Fruit fly (Drosophila melanogaster) whole organism, embryonic: ENCODE data around the gene CG15927.

Experiments
- Blimp-1 ChIP-seq: fragments of 200-800 bp; sonication (Bioruptor generic); optimal IDR thresholded peaks from 3 replicates; lab custom pipeline; 2018; ENCODE audit warnings: missing biosample characterization, missing genetic modification characterization, mild to moderate bottlenecking, moderate library complexity, missing genetic modification reagents
- CG10274 ChIP-seq: fragments of 200-800 bp; sonication (Bioruptor generic); optimal IDR thresholded peaks from 3 replicates; lab custom pipeline; 2017; ENCODE audit warnings: missing biosample characterization, mild to moderate bottlenecking, missing genetic modification characterization
- CG11247 ChIP-seq: fragments of 200-800 bp; sonication (Bioruptor generic); IDR thresholded peaks from 2 replicates; pipeline ENCODE4 v1.3.6; 2022; ENCODE audit warnings: missing biosample characterization, missing genetic modification characterization
- CG11456 ChIP-seq: fragments of 200-800 bp; sonication (Bioruptor generic); IDR thresholded peaks from 3 replicates; pipeline ENCODE4 v1.3.6; 2022; ENCODE audit warnings: missing biosample characterization, missing genetic modification characterization
- CG12155 ChIP-seq: fragments of 200-800 bp; sonication (Bioruptor generic); optimal IDR thresholded peaks from 3 replicates; lab custom pipeline; 2016; ENCODE audit warnings: missing biosample characterization, missing genetic modification characterization
- CG12236 ChIP-seq: fragments of 200-800 bp; sonication (Bioruptor generic); optimal IDR thresholded peaks from 2 replicates; lab custom pipeline; 2016; ENCODE audit warnings: missing biosample characterization, missing genetic modification characterization
- CG15514 ChIP-seq: fragments of 200-800 bp; sonication (Bioruptor generic); optimal IDR thresholded peaks from 3 replicates; lab custom pipeline; 2017; ENCODE audit warnings: missing biosample characterization, missing genetic modification characterization, mild to moderate bottlenecking, moderate library complexity, missing genetic modification reagents
- CG16813 ChIP-seq: fragments of 200-800 bp; sonication (Bioruptor generic); IDR thresholded peaks from 3 replicates; pipeline ENCODE4 v1.3.6; 2022; ENCODE audit warnings: missing biosample characterization, missing genetic modification characterization; ENCODE audit not compliant: partially characterized antibody
- CG17612 ChIP-seq: fragments of 200-800 bp; sonication (Bioruptor generic); IDR thresholded peaks from 2 replicates; pipeline ENCODE4 v1.3.6; 2022; ENCODE audit warnings: missing biosample characterization, missing genetic modification characterization
- CG2889 ChIP-seq: fragments of 200-800 bp; sonication (Bioruptor generic); IDR thresholded peaks from 3 replicates; pipeline ENCODE4 v1.3.6; 2022; ENCODE audit warnings: missing biosample characterization, missing genetic modification characterization
- CG3726 ChIP-seq: fragments of 200-800 bp; sonication (Bioruptor generic); IDR thresholded peaks from 3 replicates; pipeline ENCODE4, ENCODE4 v1.3.6; 2022; ENCODE audit warnings: missing biosample characterization, missing genetic modification characterization
- CG6683 ChIP-seq: fragments of 200-800 bp; sonication (Bioruptor generic); optimal IDR thresholded peaks from 2 replicates; lab custom pipeline; 2017; ENCODE audit warnings: missing biosample characterization, mild to moderate bottlenecking, missing genetic modification characterization, missing genetic modification reagents
- CG9609 ChIP-seq: fragments of 200-800 bp; sonication (Bioruptor generic); optimal IDR thresholded peaks from 3 replicates; lab custom pipeline; 2016; ENCODE audit warnings: missing biosample characterization, missing genetic modification characterization
- CG9797 ChIP-seq: fragments of 200-800 bp; sonication (Bioruptor generic); optimal IDR thresholded peaks from 3 replicates; lab custom pipeline; 2018; ENCODE audit warnings: missing biosample characterization, mild to moderate bottlenecking, missing genetic modification characterization
- CHES-1-like ChIP-seq: fragments of 200-800 bp; sonication (Bioruptor generic); optimal IDR thresholded peaks from 2 replicates; lab custom pipeline; 2016; ENCODE audit warnings: missing biosample characterization, missing genetic modification characterization
- D ChIP-seq, 2 experiments: fragments of 200-800 bp in 1 of 2; fragments of >200 bp in 1 of 2; sonication (Bioruptor generic) in 1 of 2; optimal IDR thresholded peaks; 2 replicates in 1 of 2; 3 replicates in 1 of 2; lab custom pipeline; 2017; ENCODE audit warnings: mild to moderate bottlenecking in 1 of 2, missing biosample characterization in 1 of 2, missing genetic modification characterization in 1 of 2, missing genetic modification reagents in 1 of 2
- Deaf1 ChIP-seq: fragments of 200-800 bp; optimal IDR thresholded peaks from 3 replicates; lab custom pipeline; 2019; ENCODE audit warnings: missing biosample characterization, mild to moderate bottlenecking, missing genetic modification characterization, moderate library complexity
- Fer2 ChIP-seq: fragments of 200-800 bp; sonication (Bioruptor generic); optimal IDR thresholded peaks from 2 replicates; lab custom pipeline; 2018; ENCODE audit warnings: missing biosample characterization, mild to moderate bottlenecking, missing genetic modification characterization, moderate library complexity
- Hmx ChIP-seq: fragments of 200-800 bp; sonication (Bioruptor generic); optimal IDR thresholded peaks from 2 replicates; lab custom pipeline; 2016; ENCODE audit warnings: missing biosample characterization, missing genetic modification characterization
- Hr39 ChIP-seq: fragments of >200 bp; optimal IDR thresholded peaks from 2 replicates; lab custom pipeline; 2017
- Hr78 ChIP-seq, 2 experiments: fragments of 200-800 bp in 1 of 2; fragments of >200 bp in 1 of 2; sonication (Bioruptor generic) in 1 of 2; optimal IDR thresholded peaks; 2 replicates each; lab custom pipeline; 2017 to 2019; ENCODE audit warnings: missing biosample characterization in 2 of 2, missing genetic modification characterization in 2 of 2, mild to moderate bottlenecking in 1 of 2, moderate library complexity in 1 of 2
- Lpt ChIP-seq: fragments of >200 bp; optimal IDR thresholded peaks from 2 replicates; lab custom pipeline; 2018; ENCODE audit warnings: missing biosample characterization, missing genetic modification characterization
- MTF-1 ChIP-seq: fragments of 200-800 bp; sonication (Bioruptor generic); optimal IDR thresholded peaks from 2 replicates; lab custom pipeline; 2018; ENCODE audit warnings: missing biosample characterization, mild to moderate bottlenecking, missing genetic modification characterization, borderline replicate concordance
- Meics ChIP-seq: fragments of 200-800 bp; sonication (Bioruptor generic); optimal IDR thresholded peaks from 2 replicates; lab custom pipeline; 2017; ENCODE audit warnings: missing biosample characterization, mild to moderate bottlenecking, missing genetic modification characterization
- Mrtf ChIP-seq: fragments of 200-800 bp; sonication (Bioruptor generic); IDR thresholded peaks from 3 replicates; pipeline ENCODE4 v1.3.6; 2022; ENCODE audit warnings: missing biosample characterization, missing genetic modification characterization
- Rx ChIP-seq: fragments of 200-800 bp; sonication (Bioruptor generic); IDR thresholded peaks from 2 replicates; pipeline ENCODE4 v1.3.6; 2022; ENCODE audit warnings: missing biosample characterization, missing genetic modification characterization
- TFAM ChIP-seq: fragments of 200-800 bp; sonication (Bioruptor generic); optimal IDR thresholded peaks from 2 replicates; lab custom pipeline; 2017; ENCODE audit warnings: missing biosample characterization, missing genetic modification characterization, inconsistent platforms
- ase ChIP-seq: fragments of 200-800 bp; sonication (Bioruptor generic); IDR thresholded peaks from 3 replicates; pipeline ENCODE4 v1.3.6; 2022; ENCODE audit warnings: missing biosample characterization, missing genetic modification characterization
- ash1 ChIP-seq: fragments of 200-800 bp; sonication (Bioruptor generic); optimal IDR thresholded peaks from 2 replicates; lab custom pipeline; 2018; ENCODE audit warnings: missing biosample characterization, mild to moderate bottlenecking, missing genetic modification characterization
- ato ChIP-seq: fragments of 200-800 bp; sonication (Bioruptor generic); IDR thresholded peaks from 2 replicates; pipeline ENCODE4 v1.3.6; 2022; ENCODE audit warnings: missing biosample characterization, missing genetic modification characterization; ENCODE audit not compliant: partially characterized antibody
- chif ChIP-seq, 2 experiments: fragments of 200-800 bp; sonication (Bioruptor generic); optimal IDR thresholded peaks; 3 replicates each; lab custom pipeline; 2016; ENCODE audit warnings: missing biosample characterization in 2 of 2, missing genetic modification characterization in 2 of 2
- danr ChIP-seq: fragments of 200-800 bp; sonication (Bioruptor generic); IDR thresholded peaks from 2 replicates; pipeline ENCODE4 v1.3.6; 2022; ENCODE audit warnings: missing biosample characterization, missing genetic modification characterization
- emc ChIP-seq: fragments of 200-800 bp; sonication (Bioruptor generic); optimal IDR thresholded peaks from 2 replicates; lab custom pipeline; 2016; ENCODE audit warnings: missing biosample characterization, missing genetic modification characterization
- ems ChIP-seq: fragments of 200-800 bp; sonication (Bioruptor generic); optimal IDR thresholded peaks from 3 replicates; lab custom pipeline; 2016; ENCODE audit warnings: missing biosample characterization, missing genetic modification characterization
- gce ChIP-seq: fragments of 200-800 bp; sonication (Bioruptor generic); IDR thresholded peaks from 3 replicates; pipeline ENCODE4 v1.3.6; 2022; ENCODE audit warnings: missing biosample characterization, missing genetic modification characterization
- inv ChIP-seq: fragments of 200-800 bp; sonication (Bioruptor generic); IDR thresholded peaks from 2 replicates; pipeline ENCODE4 v1.3.6; 2022; ENCODE audit warnings: missing biosample characterization, missing genetic modification characterization; ENCODE audit not compliant: partially characterized antibody
- jigr1 ChIP-seq: fragments of 200-800 bp; sonication (Bioruptor generic); IDR thresholded peaks from 3 replicates; pipeline ENCODE4 v1.3.6; 2022; ENCODE audit warnings: missing biosample characterization, missing genetic modification characterization
- ken ChIP-seq: fragments of 200-800 bp; sonication (Bioruptor generic); IDR thresholded peaks from 3 replicates; pipeline ENCODE4 v1.3.6; 2022; ENCODE audit warnings: missing biosample characterization, missing genetic modification characterization
- lola ChIP-seq, 3 experiments: fragments of >200 bp in 2 of 3; fragments of 200-800 bp in 1 of 3; sonication (Bioruptor generic) in 1 of 3; optimal IDR thresholded peaks; 2 replicates each; lab custom pipeline; 2017 to 2019; ENCODE audit warnings: missing biosample characterization in 3 of 3, missing genetic modification characterization in 3 of 3, mild to moderate bottlenecking in 1 of 3, moderate library complexity in 1 of 3
- maf-S ChIP-seq: fragments of 200-800 bp; sonication (Bioruptor generic); optimal IDR thresholded peaks from 2 replicates; lab custom pipeline; 2016; ENCODE audit warnings: missing biosample characterization, missing genetic modification characterization
- mirr ChIP-seq: fragments of 200-800 bp; sonication (Bioruptor generic); optimal IDR thresholded peaks from 3 replicates; lab custom pipeline; 2018; ENCODE audit warnings: missing biosample characterization, mild to moderate bottlenecking, missing genetic modification characterization
- nau ChIP-seq: fragments of 200-800 bp; sonication (Bioruptor generic); optimal IDR thresholded peaks from 3 replicates; lab custom pipeline; 2017; ENCODE audit warnings: missing biosample characterization, mild to moderate bottlenecking, missing genetic modification characterization, missing genetic modification reagents
- nmo ChIP-seq: fragments of 200-800 bp; sonication (Bioruptor generic); optimal IDR thresholded peaks from 2 replicates; lab custom pipeline; 2018; ENCODE audit warnings: missing biosample characterization, mild to moderate bottlenecking, missing genetic modification characterization, moderate library complexity
- row ChIP-seq: fragments of 200-800 bp; sonication (Bioruptor generic); IDR thresholded peaks from 3 replicates; pipeline ENCODE4 v1.3.6; 2022; ENCODE audit warnings: missing biosample characterization, missing genetic modification characterization
- scrt ChIP-seq: fragments of 200-800 bp; sonication (Bioruptor generic); optimal IDR thresholded peaks from 2 replicates; lab custom pipeline; 2018; ENCODE audit warnings: missing biosample characterization, mild to moderate bottlenecking, missing genetic modification characterization, moderate library complexity
- shn ChIP-seq: fragments of 200-800 bp; sonication (Bioruptor generic); optimal IDR thresholded peaks from 3 replicates; lab custom pipeline; 2016; ENCODE audit warnings: missing biosample characterization, missing genetic modification characterization
- ssp ChIP-seq: fragments of 200-800 bp; sonication (Bioruptor generic); IDR thresholded peaks from 2 replicates; pipeline ENCODE4 v1.3.6; 2022; ENCODE audit warnings: missing biosample characterization, missing genetic modification characterization
- wor ChIP-seq: fragments of 200-800 bp; sonication (Bioruptor generic); IDR thresholded peaks from 2 replicates; pipeline ENCODE4 v1.3.6; 2022; ENCODE audit warnings: missing biosample characterization, missing genetic modification characterization

CG15927 gene

dm6 chrX:12480282-12480681 lies 25.8 kb downstream of the CG15927 start (continued):
- no peak for TF ChIP-seq ssp (GFP tag; lab: Robert Waterston, UW)
- TF ChIP-seq jigr1 (GFP tag; lab: Robert Waterston, UW) = no peak
- TF ChIP-seq ase (GFP tag; lab: Robert Waterston, UW) = no peak
- TF ChIP-seq gce (GFP tag; lab: Robert Waterston, UW) = no peak
- no peak for TF ChIP-seq ken (GFP tag; lab: Robert Waterston, UW)
- no peak for TF ChIP-seq emc (GFP tag; lab: Kevin White, UChicago)
- TF ChIP-seq Mrtf (GFP tag; lab: Robert Waterston, UW) = no peak
- TF ChIP-seq CG11247 (GFP tag; lab: Robert Waterston, UW) = no peak
- TF ChIP-seq CG17612 (GFP tag; lab: Robert Waterston, UW) = no peak
- TF ChIP-seq mirr (GFP tag; lab: Kevin White, UChicago) = no peak
- no peak for TF ChIP-seq CG10274 (GFP tag; lab: Kevin White, UChicago)
- peak; percentile 34 for TF ChIP-seq Meics (GFP tag; lab: Kevin White, UChicago)
- TF ChIP-seq danr = no peak
- TF ChIP-seq maf-S (GFP tag; lab: Kevin White, UChicago) = no peak
- no peak for TF ChIP-seq nau (GFP tag; lab: Kevin White, UChicago)
- TF ChIP-seq D (optimal IDR thresholded peaks at IDR 0.05; lab: Kevin White, UChicago) = no peak
- TF ChIP-seq D (GFP tag; optimal IDR thresholded peaks at IDR 0.05; lab: Kevin White, UChicago) = no peak
- TF ChIP-seq ato = no peak
- no peak for TF ChIP-seq ash1 (GFP tag; lab: Kevin White, UChicago)
- TF ChIP-seq CG2889 = no peak
- TF ChIP-seq CG9797 (GFP tag; lab: Kevin White, UChicago) = no peak
- peak; percentile 34 for TF ChIP-seq nmo (GFP tag; lab: Kevin White, UChicago)
- no peak for TF ChIP-seq scrt
- no peak for TF ChIP-seq lola (GFP tag; optimal IDR thresholded peaks at IDR 0.05; lab: Kevin White, UChicago)
- no peak for TF ChIP-seq Hr78 (GFP tag; optimal IDR thresholded peaks at IDR 0.05; lab: Kevin White, UChicago)
- TF ChIP-seq CG11456 (GFP tag; lab: Robert Waterston, UW) = no peak
- peak; percentile 6 for TF ChIP-seq Deaf1 (tag; lab: Kevin White, UChicago)
- TF ChIP-seq Rx (GFP tag; lab: Robert Waterston, UW) = no peak
- TF ChIP-seq inv (GFP tag; lab: Robert Waterston, UW) = no peak
- TF ChIP-seq TFAM (GFP tag; lab: Kevin White, UChicago) = no peak
- TF ChIP-seq ems (GFP tag; lab: Kevin White, UChicago) = no peak
- TF ChIP-seq Hr39 = no peak
- TF ChIP-seq Hmx (GFP tag; lab: Kevin White, UChicago) = no peak
- TF ChIP-seq Blimp-1 (GFP tag; lab: Kevin White, UChicago) = peak; percentile 3
- TF ChIP-seq CG6683 = no peak
- TF ChIP-seq row (GFP tag; lab: Robert Waterston, UW) = peak; percentile 77
- no peak for TF ChIP-seq chif (GFP tag; optimal IDR thresholded peaks at IDR 0.05; lab: Kevin White, UChicago)
- no peak for TF ChIP-seq CG9609 (GFP tag; lab: Kevin White, UChicago)
- no peak for TF ChIP-seq CG16813 (GFP tag; lab: Robert Waterston, UW)
- no peak for TF ChIP-seq CG3726 (GFP tag; lab: Robert Waterston, UW)
- TF ChIP-seq CG12236 (GFP tag; lab: Kevin White, UChicago) = no peak
- TF ChIP-seq shn (GFP tag; lab: Kevin White, UChicago) = no peak
- TF ChIP-seq Fer2 (tag; lab: Kevin White, UChicago) = no peak
- peak; percentile 15 for TF ChIP-seq CG15514 (GFP tag; lab: Kevin White, UChicago)
- TF ChIP-seq Lpt (GFP tag; lab: Kevin White, UChicago) = no peak
- no peak for TF ChIP-seq CHES-1-like (GFP tag; lab: Kevin White, UChicago)
- no peak for TF ChIP-seq wor
- no peak for TF ChIP-seq MTF-1 (GFP tag; lab: Kevin White, UChicago)
- TF ChIP-seq CG12155 (GFP tag; lab: Kevin White, UChicago) = no peak
- TF ChIP-seq, all 482 proteins: peak for 88
